Fruit fly (Drosophila melanogaster) whole organism, embryonic: Measurements from ENCODE around the gene BTBD9.
A peak's percentile ranks its signal among the peaks of the same experiment; 100 is the strongest.

Experiments used
- CG10274 ChIP-seq: fragments of 200-800 bp; sonication (Bioruptor generic); optimal IDR thresholded peaks from 3 replicates; lab custom pipeline; 2017; ENCODE audit warnings: missing biosample characterization, mild to moderate bottlenecking, missing genetic modification characterization
- CG12942 ChIP-seq: fragments of 200-800 bp; sonication (Bioruptor generic); optimal IDR thresholded peaks from 3 replicates; lab custom pipeline; 2016; ENCODE audit warnings: missing biosample characterization, missing genetic modification characterization
- CG14441 ChIP-seq: fragments of 200-800 bp; sonication (Bioruptor generic); IDR thresholded peaks from 2 replicates; pipeline ENCODE4 v1.3.6; 2022; ENCODE audit warnings: missing biosample characterization, missing genetic modification characterization
- CG15269 ChIP-seq: fragments of 200-800 bp; sonication (Bioruptor generic); optimal IDR thresholded peaks from 2 replicates; lab custom pipeline; 2018; ENCODE audit warnings: missing biosample characterization, mild to moderate bottlenecking, missing genetic modification characterization, moderate library complexity
- CG1603 ChIP-seq: fragments of 200-800 bp; sonication (Bioruptor generic); optimal IDR thresholded peaks from 2 replicates; lab custom pipeline; 2019; ENCODE audit warnings: missing biosample characterization, mild to moderate bottlenecking, missing genetic modification characterization, moderate library complexity
- CG18262 ChIP-seq: fragments of 200-800 bp; optimal IDR thresholded peaks from 3 replicates; lab custom pipeline; 2019; ENCODE audit warnings: missing biosample characterization, mild to moderate bottlenecking, missing genetic modification characterization, moderate library complexity
- CG30020 ChIP-seq: fragments of 200-800 bp; optimal IDR thresholded peaks from 2 replicates; lab custom pipeline; 2019; ENCODE audit warnings: missing biosample characterization, mild to moderate bottlenecking, missing genetic modification characterization, moderate library complexity
- CG32772 ChIP-seq: fragments of 200-800 bp; sonication (Bioruptor generic); IDR thresholded peaks from 2 replicates; pipeline ENCODE4 v1.3.6; 2022; ENCODE audit warnings: missing biosample characterization, missing genetic modification characterization
- CG3407 ChIP-seq: fragments of 200-800 bp; sonication (Bioruptor generic); optimal IDR thresholded peaks from 2 replicates; lab custom pipeline; 2018; ENCODE audit warnings: missing biosample characterization, mild to moderate bottlenecking, missing genetic modification characterization
- CG3838 ChIP-seq: fragments of 200-800 bp; sonication (Bioruptor generic); optimal IDR thresholded peaks from 3 replicates; lab custom pipeline; 2016; ENCODE audit warnings: missing biosample characterization, missing genetic modification characterization
- CG4404 ChIP-seq: fragments of 200-800 bp; sonication (Bioruptor generic); IDR thresholded peaks from 2 replicates; pipeline ENCODE4 v1.3.6; 2022; ENCODE audit warnings: missing biosample characterization, missing genetic modification characterization
- CG5953 ChIP-seq: fragments of 200-800 bp; sonication (Bioruptor generic); IDR thresholded peaks from 2 replicates; pipeline ENCODE4 v1.3.6; 2022; ENCODE audit warnings: missing biosample characterization, missing genetic modification characterization
- CG6683 ChIP-seq: fragments of 200-800 bp; sonication (Bioruptor generic); optimal IDR thresholded peaks from 2 replicates; lab custom pipeline; 2017; ENCODE audit warnings: missing biosample characterization, mild to moderate bottlenecking, missing genetic modification characterization, missing genetic modification reagents
- CG7839 ChIP-seq: fragments of 200-800 bp; sonication (Bioruptor generic); optimal IDR thresholded peaks from 3 replicates; lab custom pipeline; 2018; ENCODE audit warnings: missing biosample characterization, mild to moderate bottlenecking, missing genetic modification characterization, moderate library complexity
- CG7928 ChIP-seq: fragments of 200-800 bp; sonication (Bioruptor generic); optimal IDR thresholded peaks from 2 replicates; lab custom pipeline; 2017; ENCODE audit warnings: missing biosample characterization, mild to moderate bottlenecking, missing genetic modification characterization
- CG9215 ChIP-seq: fragments of 200-800 bp; sonication (Bioruptor generic); IDR thresholded peaks from 2 replicates; pipeline ENCODE4 v1.3.6; 2022; ENCODE audit warnings: missing biosample characterization, missing genetic modification characterization
- CG9437 ChIP-seq: fragments of 200-800 bp; sonication (Bioruptor generic); optimal IDR thresholded peaks from 2 replicates; lab custom pipeline; 2018; ENCODE audit warnings: missing biosample characterization, mild to moderate bottlenecking, missing genetic modification characterization
- CG9727 ChIP-seq: fragments of 200-800 bp; sonication (Bioruptor generic); optimal IDR thresholded peaks from 3 replicates; lab custom pipeline; 2017; ENCODE audit warnings: missing biosample characterization, mild to moderate bottlenecking, missing genetic modification characterization
- CrebB ChIP-seq: fragments of 200-800 bp; sonication (Bioruptor generic); optimal IDR thresholded peaks from 3 replicates; lab custom pipeline; 2018; ENCODE audit warnings: missing biosample characterization, mild to moderate bottlenecking, missing genetic modification characterization
- E2f2 ChIP-seq: fragments of 200-800 bp; sonication (Bioruptor generic); IDR thresholded peaks from 2 replicates; pipeline ENCODE4 v1.3.6; 2022; ENCODE audit warnings: missing biosample characterization, missing genetic modification characterization
- Fer1 ChIP-seq: fragments of 200-800 bp; sonication (Bioruptor generic); optimal IDR thresholded peaks from 2 replicates; lab custom pipeline; 2017; ENCODE audit warnings: missing biosample characterization, mild to moderate bottlenecking, missing genetic modification characterization
- Fer3 ChIP-seq: fragments of 200-800 bp; sonication (Bioruptor generic); optimal IDR thresholded peaks from 2 replicates; lab custom pipeline; 2018; ENCODE audit warnings: missing biosample characterization, mild to moderate bottlenecking, missing genetic modification characterization, moderate library complexity
- HHEX ChIP-seq: fragments of 200-800 bp; sonication (Bioruptor generic); optimal IDR thresholded peaks from 3 replicates; lab custom pipeline; 2017; ENCODE audit warnings: missing biosample characterization, mild to moderate bottlenecking, missing genetic modification characterization, missing genetic modification reagents
- Mrtf ChIP-seq: fragments of 200-800 bp; sonication (Bioruptor generic); IDR thresholded peaks from 3 replicates; pipeline ENCODE4 v1.3.6; 2022; ENCODE audit warnings: missing biosample characterization, missing genetic modification characterization
- NC2β ChIP-seq: fragments of 200-800 bp; sonication (Bioruptor generic); optimal IDR thresholded peaks from 2 replicates; lab custom pipeline; 2016; ENCODE audit warnings: missing biosample characterization, missing genetic modification characterization
- NK7.1 ChIP-seq: fragments of 200-800 bp; sonication (Bioruptor generic); optimal IDR thresholded peaks from 3 replicates; lab custom pipeline; 2016; ENCODE audit warnings: missing biosample characterization, missing genetic modification characterization
- PHDP ChIP-seq: fragments of 200-800 bp; sonication (Bioruptor generic); optimal IDR thresholded peaks from 3 replicates; lab custom pipeline; 2018; ENCODE audit warnings: missing biosample characterization, mild to moderate bottlenecking, missing genetic modification characterization, moderate library complexity
- Six4 ChIP-seq: fragments of 200-800 bp; sonication (Bioruptor generic); optimal IDR thresholded peaks from 2 replicates; lab custom pipeline; 2016; ENCODE audit warnings: missing biosample characterization, missing genetic modification characterization
- Vsx1 ChIP-seq: fragments of 200-800 bp; sonication (Bioruptor generic); optimal IDR thresholded peaks from 2 replicates; lab custom pipeline; 2017; ENCODE audit warnings: missing biosample characterization, mild to moderate bottlenecking, missing genetic modification characterization, missing genetic modification reagents
- ara ChIP-seq: fragments of 200-800 bp; sonication (Bioruptor generic); IDR thresholded peaks from 2 replicates; pipeline ENCODE4 v1.3.6; 2022; ENCODE audit warnings: missing biosample characterization, missing genetic modification characterization
- bab2 ChIP-seq: fragments of 200-800 bp; sonication (Bioruptor generic); optimal IDR thresholded peaks from 2 replicates; lab custom pipeline; 2016; ENCODE audit warnings: missing biosample characterization, missing genetic modification characterization
- bowl ChIP-seq: fragments of 200-800 bp; sonication (Bioruptor generic); IDR thresholded peaks from 2 replicates; pipeline ENCODE4 v1.3.6; 2022; ENCODE audit warnings: missing biosample characterization, missing genetic modification characterization
- crc ChIP-seq: fragments of 200-800 bp; sonication (Bioruptor generic); optimal IDR thresholded peaks from 2 replicates; lab custom pipeline; 2016; ENCODE audit warnings: missing biosample characterization, missing genetic modification characterization
- dm ChIP-seq: fragments of 200-800 bp; sonication (Bioruptor generic); optimal IDR thresholded peaks from 3 replicates; lab custom pipeline; 2016; ENCODE audit warnings: missing biosample characterization, missing genetic modification characterization
- grn ChIP-seq: fragments of 200-800 bp; sonication (Bioruptor generic); optimal IDR thresholded peaks from 3 replicates; lab custom pipeline; 2017; ENCODE audit warnings: missing biosample characterization, missing genetic modification characterization
- h ChIP-seq: fragments of >200 bp; optimal IDR thresholded peaks from 2 replicates; lab custom pipeline; 2017
- jigr1 ChIP-seq: fragments of 200-800 bp; sonication (Bioruptor generic); IDR thresholded peaks from 3 replicates; pipeline ENCODE4 v1.3.6; 2022; ENCODE audit warnings: missing biosample characterization, missing genetic modification characterization
- lola ChIP-seq, 3 experiments: fragments of >200 bp in 2 of 3; fragments of 200-800 bp in 1 of 3; sonication (Bioruptor generic) in 1 of 3; optimal IDR thresholded peaks; 2 replicates each; lab custom pipeline; 2017 to 2019; ENCODE audit warnings: missing biosample characterization in 3 of 3, missing genetic modification characterization in 3 of 3, mild to moderate bottlenecking in 1 of 3, moderate library complexity in 1 of 3
- maf-S ChIP-seq: fragments of 200-800 bp; sonication (Bioruptor generic); optimal IDR thresholded peaks from 2 replicates; lab custom pipeline; 2016; ENCODE audit warnings: missing biosample characterization, missing genetic modification characterization
- prd ChIP-seq, 3 experiments: fragments of >200 bp in 2 of 3; fragments of 200-800 bp in 1 of 3; sonication (Bioruptor generic) in 1 of 3; optimal IDR thresholded peaks in 2 of 3; IDR thresholded peaks in 1 of 3; 2 replicates in 2 of 3; 3 replicates in 1 of 3; pipeline versions ENCODE4 v1.3.6 to Lab custom; 2017 to 2022; ENCODE audit warnings: missing biosample characterization in 1 of 3, missing genetic modification characterization in 1 of 3
- salm ChIP-seq: fragments of 200-800 bp; sonication (Bioruptor generic); optimal IDR thresholded peaks from 2 replicates; lab custom pipeline; 2018; ENCODE audit warnings: missing biosample characterization, mild to moderate bottlenecking, missing genetic modification characterization
- slou ChIP-seq: fragments of 200-800 bp; sonication (Bioruptor generic); optimal IDR thresholded peaks from 3 replicates; lab custom pipeline; 2016; ENCODE audit warnings: missing biosample characterization, missing genetic modification characterization
- sqz ChIP-seq: fragments of 200-800 bp; sonication (Bioruptor generic); optimal IDR thresholded peaks from 3 replicates; lab custom pipeline; 2018; ENCODE audit warnings: missing biosample characterization, mild to moderate bottlenecking, missing genetic modification characterization
- sr ChIP-seq: fragments of 200-800 bp; sonication (Bioruptor generic); IDR thresholded peaks from 3 replicates; pipeline ENCODE4 v1.3.6; 2022; ENCODE audit warnings: missing biosample characterization, missing genetic modification characterization
- tap ChIP-seq: fragments of 200-800 bp; optimal IDR thresholded peaks from 3 replicates; lab custom pipeline; 2019; ENCODE audit warnings: missing biosample characterization, mild to moderate bottlenecking, missing genetic modification characterization, moderate library complexity
- vfl ChIP-seq: fragments of 200-800 bp; sonication (Bioruptor generic); optimal IDR thresholded peaks from 2 replicates; lab custom pipeline; 2016; ENCODE audit warnings: missing biosample characterization, missing genetic modification characterization
- wek ChIP-seq: fragments of 200-800 bp; sonication (Bioruptor generic); optimal IDR thresholded peaks from 3 replicates; lab custom pipeline; 2018; ENCODE audit warnings: missing biosample characterization, mild to moderate bottlenecking, missing genetic modification characterization, moderate library complexity
- yki ChIP-seq: fragments of >200 bp; optimal IDR thresholded peaks from 3 replicates; lab custom pipeline; 2018
- zen ChIP-seq: fragments of 200-800 bp; sonication (Bioruptor generic); optimal IDR thresholded peaks from 3 replicates; lab custom pipeline; 2018; ENCODE audit warnings: missing biosample characterization, mild to moderate bottlenecking, missing genetic modification characterization, moderate library complexity

The BTBD9 gene

dm6 chrX:10762959-10763883, 5.1 kb upstream of the BTBD9 start (continued):
- TF ChIP-seq Fer3 (peak; percentile 10), HHEX (no peak), bowl (GFP tag; lab: Robert Waterston, UW) (peak; percentile 19; the same call in 1 of the 2 replicates), CG3407 (GFP tag; lab: Kevin White, UChicago) (no peak), dm (no peak), wek (GFP tag; lab: Kevin White, UChicago) (no peak), salm (tag; lab: Kevin White, UChicago) (no peak), CG32772 (no peak), lola (GFP tag; optimal IDR thresholded peaks at IDR 0.05; lab: Kevin White, UChicago) (peak in 1 of 3 experiments; percentile 17), CG15269 (tag; lab: Kevin White, UChicago) (peak; percentile 47), CG9437 (peak; percentile 21), CG10274 (no peak), CG3838 (GFP tag; lab: Kevin White, UChicago) (no peak), CG5953 (GFP tag; lab: Robert Waterston, UW) (no peak), Mrtf (no peak), CG1603 (no peak), CG9727 (peak; percentile 59), sr (GFP tag; lab: Robert Waterston, UW) (no peak), CG7839 (tag; lab: Kevin White, UChicago) (peak; percentile 60), sqz (GFP tag; lab: Kevin White, UChicago) (peak; percentile 6), ara (GFP tag; lab: Robert Waterston, UW) (no peak), CG9215 (GFP tag; lab: Robert Waterston, UW) (no peak), PHDP (tag; lab: Kevin White, UChicago) (peak; percentile 63), crc (no peak), CG14441 (GFP tag; lab: Robert Waterston, UW) (no peak), yki (lab: Kevin White, UChicago) (no peak), tap (tag; lab: Kevin White, UChicago) (no peak), NC2β (no peak), grn (GFP tag; lab: Kevin White, UChicago) (peak; percentile 75), CG30020 (tag; lab: Kevin White, UChicago) (no peak), maf-S (GFP tag; lab: Kevin White, UChicago) (no peak), CG12942 (GFP tag; lab: Kevin White, UChicago) (no peak), Vsx1 (GFP tag; lab: Kevin White, UChicago) (peak; percentile 52), prd (optimal IDR thresholded peaks at IDR 0.05; lab: Kevin White, UChicago) (no peak), prd (GFP tag; IDR thresholded peaks at IDR 0.05; lab: Robert Waterston, UW) (0 out of 3 replicates have a peak, but pooled peaks have one; percentile 28), Fer1 (GFP tag; lab: Kevin White, UChicago) (no peak), CG7928 (no peak), CrebB (tag; lab: Kevin White, UChicago) (peak; percentile 42), E2f2 (GFP tag; lab: Robert Waterston, UW) (no peak), CG6683 (GFP tag; lab: Kevin White, UChicago) (no peak), slou (GFP tag; lab: Kevin White, UChicago) (no peak), bab2 (GFP tag; lab: Kevin White, UChicago) (no peak), vfl (GFP tag; lab: Kevin White, UChicago) (no peak), CG18262 (tag; lab: Kevin White, UChicago) (peak; percentile 41), jigr1 (GFP tag; lab: Robert Waterston, UW) (no peak), h (no peak), Six4 (no peak), NK7.1 (GFP tag; lab: Kevin White, UChicago) (no peak), CG4404 (GFP tag; lab: Robert Waterston, UW) (no peak), zen (tag; lab: Kevin White, UChicago) (no peak)
